Worm (Caenorhabditis elegans) whole organism, late embryonic: ENCODE results near the gene irld-9.

Experiments
- C08G9.2 ChIP-seq: sonication (generic microtip); optimal IDR thresholded peaks from 2 replicates; lab custom pipeline; 2016; ENCODE audit warnings: mild to moderate bottlenecking, missing genetic modification characterization, moderate library complexity, missing compliant biosample characterization
- C38D4.7 ChIP-seq: fragments of 200-800 bp; sonication (Bioruptor generic); optimal IDR thresholded peaks from 2 replicates; lab custom pipeline; 2018; ENCODE audit warnings: mild to moderate bottlenecking, missing genetic modification characterization, moderate library complexity, missing compliant biosample characterization
- F13H6.1 ChIP-seq: sonication (generic microtip); optimal IDR thresholded peaks from 2 replicates; lab custom pipeline; 2016; ENCODE audit warnings: missing genetic modification characterization, missing compliant biosample characterization
- K02D7.2 ChIP-seq: sonication (generic microtip); optimal IDR thresholded peaks from 2 replicates; lab custom pipeline; 2017; ENCODE audit warnings: mild to moderate bottlenecking, missing genetic modification characterization, missing compliant biosample characterization
- K09A11.1 ChIP-seq: sonication (generic microtip); optimal IDR thresholded peaks from 2 replicates; lab custom pipeline; 2017; ENCODE audit warnings: antibody characterized with exemption, mild to moderate bottlenecking, missing genetic modification characterization, missing compliant biosample characterization; ENCODE audit not compliant: insufficient read depth
- Y22D7AL.16 ChIP-seq: sonication (generic microtip); optimal IDR thresholded peaks from 2 replicates; lab custom pipeline; 2016; ENCODE audit warnings: missing genetic modification characterization, missing compliant biosample characterization
- ahr-1 ChIP-seq: sonication (generic microtip); optimal IDR thresholded peaks from 2 replicates; lab custom pipeline; 2016; ENCODE audit warnings: missing genetic modification characterization, missing compliant biosample characterization
- ama-1 ChIP-seq: fragments of 150-350 bp; optimal IDR thresholded peaks from 2 replicates; lab custom pipeline; 2014
- ceh-14 ChIP-seq: sonication (generic microtip); optimal IDR thresholded peaks from 2 replicates; lab custom pipeline; 2016; ENCODE audit warnings: missing genotype, missing genetic modification characterization, missing compliant biosample characterization
- ceh-18 ChIP-seq: sonication (generic microtip); optimal IDR thresholded peaks from 2 replicates; lab custom pipeline; 2016; ENCODE audit warnings: missing genetic modification characterization, missing compliant biosample characterization
- ceh-2 ChIP-seq: sonication (generic microtip); optimal IDR thresholded peaks from 2 replicates; lab custom pipeline; 2016; ENCODE audit warnings: missing genotype, missing genetic modification characterization, missing compliant biosample characterization
- ceh-24 ChIP-seq: sonication (generic microtip); optimal IDR thresholded peaks from 2 replicates; lab custom pipeline; 2016; ENCODE audit warnings: mild to moderate bottlenecking, missing genetic modification characterization, missing compliant biosample characterization
- ceh-30 ChIP-seq: fragments of 150-350 bp; optimal IDR thresholded peaks from 2 replicates; lab custom pipeline; 2014; ENCODE audit warnings: missing biosample characterization, missing genetic modification characterization
- ceh-31 ChIP-seq: sonication (generic microtip); optimal IDR thresholded peaks from 2 replicates; lab custom pipeline; 2016; ENCODE audit warnings: missing genetic modification characterization, missing compliant biosample characterization
- ceh-9 ChIP-seq: sonication (generic microtip); optimal IDR thresholded peaks from 2 replicates; lab custom pipeline; 2016; ENCODE audit warnings: mild to moderate bottlenecking, missing genetic modification characterization, inconsistent platforms, missing compliant biosample characterization
- che-1 ChIP-seq: sonication (generic microtip); optimal IDR thresholded peaks from 2 replicates; lab custom pipeline; 2016; ENCODE audit warnings: mild to moderate bottlenecking, missing genetic modification characterization, missing compliant biosample characterization
- dmd-4 ChIP-seq: sonication (generic microtip); optimal IDR thresholded peaks from 2 replicates; lab custom pipeline; 2016; ENCODE audit warnings: borderline replicate concordance, missing genetic modification characterization, missing compliant biosample characterization
- ets-4 ChIP-seq: sonication (generic microtip); optimal IDR thresholded peaks from 2 replicates; lab custom pipeline; 2016; ENCODE audit warnings: missing genetic modification characterization, missing compliant biosample characterization
- fax-1 ChIP-seq: sonication (generic microtip); optimal IDR thresholded peaks from 2 replicates; lab custom pipeline; 2016; ENCODE audit warnings: missing genotype, missing genetic modification characterization, missing compliant biosample characterization
- fkh-10 ChIP-seq: fragments of 150-350 bp; optimal IDR thresholded peaks from 2 replicates; lab custom pipeline; 2014; ENCODE audit warnings: missing biosample characterization, missing genetic modification reagents, missing genetic modification characterization
- fkh-6 ChIP-seq: sonication (generic microtip); optimal IDR thresholded peaks from 2 replicates; lab custom pipeline; 2016; ENCODE audit warnings: missing genetic modification characterization, missing compliant biosample characterization
- hlh-6 ChIP-seq: sonication (generic microtip); optimal IDR thresholded peaks from 2 replicates; lab custom pipeline; 2016; ENCODE audit warnings: missing genotype, missing genetic modification characterization, missing compliant biosample characterization
- hlh-8 ChIP-seq: sonication (generic microtip); optimal IDR thresholded peaks from 2 replicates; lab custom pipeline; 2016; ENCODE audit warnings: missing genotype, missing genetic modification characterization, missing compliant biosample characterization
- lim-6 ChIP-seq: sonication (generic microtip); optimal IDR thresholded peaks from 2 replicates; lab custom pipeline; 2016; ENCODE audit warnings: missing genetic modification characterization, missing compliant biosample characterization
- mec-3 ChIP-seq: sonication (generic microtip); optimal IDR thresholded peaks from 2 replicates; lab custom pipeline; 2016; ENCODE audit warnings: borderline replicate concordance, missing genetic modification characterization, missing compliant biosample characterization
- nfya-1 ChIP-seq: sonication (generic microtip); optimal IDR thresholded peaks from 2 replicates; lab custom pipeline; 2017; ENCODE audit warnings: missing genetic modification characterization, mild to moderate bottlenecking, missing compliant biosample characterization, antibody characterized with exemption, moderate library complexity
- nhr-11 ChIP-seq: fragments of 150-350 bp; optimal IDR thresholded peaks from 2 replicates; lab custom pipeline; 2014; ENCODE audit warnings: missing biosample characterization, missing genetic modification characterization
- npax-4 ChIP-seq: sonication (generic microtip); optimal IDR thresholded peaks from 2 replicates; lab custom pipeline; 2016; ENCODE audit warnings: missing genetic modification characterization, missing compliant biosample characterization
- odd-2 ChIP-seq: sonication (generic microtip); optimal IDR thresholded peaks from 2 replicates; lab custom pipeline; 2017; ENCODE audit warnings: antibody characterized with exemption, mild to moderate bottlenecking, missing genetic modification characterization, missing compliant biosample characterization
- pag-3 ChIP-seq: sonication (generic microtip); optimal IDR thresholded peaks from 2 replicates; lab custom pipeline; 2016; ENCODE audit warnings: missing compliant biosample characterization, missing genetic modification characterization, borderline replicate concordance
- pax-1 ChIP-seq: fragments of 150-350 bp; optimal IDR thresholded peaks from 2 replicates; lab custom pipeline; 2014; ENCODE audit warnings: missing biosample characterization, missing genetic modification characterization
- pha-2 ChIP-seq: sonication (generic microtip); optimal IDR thresholded peaks from 2 replicates; lab custom pipeline; 2017; ENCODE audit warnings: mild to moderate bottlenecking, missing genetic modification characterization, missing compliant biosample characterization
- pqm-1 ChIP-seq: sonication (generic microtip); optimal IDR thresholded peaks from 2 replicates; lab custom pipeline; 2016; ENCODE audit warnings: missing genetic modification characterization, missing compliant biosample characterization
- pros-1 ChIP-seq: fragments of 150-350 bp; optimal IDR thresholded peaks from 2 replicates; lab custom pipeline; 2014; ENCODE audit warnings: missing biosample characterization, missing genetic modification reagents, missing genetic modification characterization
- ref-2 ChIP-seq: sonication (generic microtip); optimal IDR thresholded peaks from 2 replicates; lab custom pipeline; 2016; ENCODE audit warnings: missing genetic modification characterization, missing compliant biosample characterization
- rnt-1 ChIP-seq: sonication (generic microtip); optimal IDR thresholded peaks from 2 replicates; lab custom pipeline; 2016; ENCODE audit warnings: missing genetic modification characterization, missing compliant biosample characterization
- sdc-2 ChIP-seq: sonication (generic microtip); optimal IDR thresholded peaks from 2 replicates; lab custom pipeline; 2016; ENCODE audit warnings: missing genotype, missing genetic modification characterization, missing compliant biosample characterization
- syd-9 ChIP-seq: sonication (generic microtip); optimal IDR thresholded peaks from 2 replicates; lab custom pipeline; 2016; ENCODE audit warnings: mild to moderate bottlenecking, missing genetic modification characterization, moderate library complexity, missing compliant biosample characterization
- tbx-2 ChIP-seq: sonication (generic microtip); optimal IDR thresholded peaks from 2 replicates; lab custom pipeline; 2016; ENCODE audit warnings: missing genetic modification characterization, missing compliant biosample characterization
- tbx-7 ChIP-seq: sonication (generic microtip); optimal IDR thresholded peaks from 2 replicates; lab custom pipeline; 2016; ENCODE audit warnings: missing genotype, missing genetic modification characterization, missing compliant biosample characterization
- ttx-3 ChIP-seq: sonication (generic microtip); optimal IDR thresholded peaks from 2 replicates; lab custom pipeline; 2016; ENCODE audit warnings: missing genetic modification reagents, missing genetic modification characterization, missing compliant biosample characterization
- unc-3 ChIP-seq, 2 experiments: fragments of 200-800 bp in 1 of 2; sonication (Bioruptor generic) in 1 of 2; sonication (generic microtip) in 1 of 2; conservative IDR thresholded peaks in 1 of 2; optimal IDR thresholded peaks in 1 of 2; 2 replicates each; pipeline versions ENCODE4 v1.3.6 to Lab custom; 2016 to 2022; ENCODE audit warnings: missing compliant biosample characterization in 2 of 2, missing genetic modification characterization in 2 of 2, missing genetic modification reagents in 1 of 2
- unc-55 ChIP-seq: sonication (generic microtip); optimal IDR thresholded peaks from 2 replicates; lab custom pipeline; 2017; ENCODE audit warnings: missing biosample characterization, missing genetic modification reagents, missing genetic modification characterization
- zip-5 ChIP-seq: sonication (generic microtip); optimal IDR thresholded peaks from 2 replicates; lab custom pipeline; 2016; ENCODE audit warnings: missing genetic modification characterization, missing compliant biosample characterization
- ztf-16 ChIP-seq: sonication (generic microtip); optimal IDR thresholded peaks from 2 replicates; lab custom pipeline; 2017; ENCODE audit warnings: missing genetic modification characterization, missing compliant biosample characterization

The irld-9 gene

ce11 chrII:1722394-1722793 is 16.4 kb downstream of the irld-9 start, which contains the start of the genes fbxb-5 and btb-8:
Gene fbxb-5, minus strand, starts transcription at chrII:1722494.
Gene btb-8, plus strand, starts transcription at chrII:1722770.
- TF ChIP-seq ttx-3 (tag; lab: Kevin White, UChicago) (no peak), npax-4 (tag; lab: Kevin White, UChicago) (no peak), unc-3 (GFP tag; conservative IDR thresholded peaks at IDR 0.05; lab: Robert Waterston, UW) (no peak), unc-3 (tag; optimal IDR thresholded peaks at IDR 0.05; lab: Kevin White, UChicago) (no peak), pag-3 (no peak), F13H6.1 (no peak), ama-1 (lab: Kevin White, UChicago) (no peak), ceh-31 (tag; lab: Kevin White, UChicago) (no peak), K09A11.1 (no peak), syd-9 (no peak), K02D7.2 (no peak), fax-1 (tag; lab: Kevin White, UChicago) (no peak), pqm-1 (no peak), odd-2 (tag; lab: Kevin White, UChicago) (no peak), Y22D7AL.16 (tag; lab: Kevin White, UChicago) (no peak), lim-6 (tag; lab: Kevin White, UChicago) (no peak), tbx-7 (tag; lab: Kevin White, UChicago) (no peak), mec-3 (tag; lab: Kevin White, UChicago) (no peak)

DNA sequence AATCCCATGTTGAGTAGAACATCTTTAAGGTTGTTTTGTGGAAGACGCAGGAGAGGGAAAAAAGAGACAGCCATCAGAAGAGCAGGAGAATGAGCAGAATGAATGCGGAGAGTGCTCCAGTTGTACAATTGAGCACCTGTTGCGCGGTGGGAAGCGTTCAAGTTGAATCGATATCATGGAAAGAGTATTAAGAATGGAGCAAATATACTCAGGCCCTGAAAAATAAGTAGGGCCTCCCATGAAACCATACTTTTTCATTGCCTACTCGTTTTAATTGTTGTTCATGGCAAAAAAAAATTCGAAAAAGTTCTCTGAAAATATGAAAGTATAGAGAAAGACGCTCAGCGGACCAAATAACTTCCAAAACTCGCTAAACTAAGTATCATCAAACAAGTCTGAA is 19.6 kb downstream of the irld-9 start, which contains the start of gene fbxb-48:
Gene fbxb-48, minus strand, starts transcription at position 101 of the 400 bp plus-strand sequence.
- TF ChIP-seq sdc-2 = no peak
- no peak for TF ChIP-seq ceh-18 (tag; lab: Kevin White, UChicago)
- TF ChIP-seq hlh-8 (tag; lab: Kevin White, UChicago) = no peak
- TF ChIP-seq hlh-6 (tag; lab: Kevin White, UChicago) = no peak
- no peak for TF ChIP-seq odd-2 (tag; lab: Kevin White, UChicago)

DNA sequence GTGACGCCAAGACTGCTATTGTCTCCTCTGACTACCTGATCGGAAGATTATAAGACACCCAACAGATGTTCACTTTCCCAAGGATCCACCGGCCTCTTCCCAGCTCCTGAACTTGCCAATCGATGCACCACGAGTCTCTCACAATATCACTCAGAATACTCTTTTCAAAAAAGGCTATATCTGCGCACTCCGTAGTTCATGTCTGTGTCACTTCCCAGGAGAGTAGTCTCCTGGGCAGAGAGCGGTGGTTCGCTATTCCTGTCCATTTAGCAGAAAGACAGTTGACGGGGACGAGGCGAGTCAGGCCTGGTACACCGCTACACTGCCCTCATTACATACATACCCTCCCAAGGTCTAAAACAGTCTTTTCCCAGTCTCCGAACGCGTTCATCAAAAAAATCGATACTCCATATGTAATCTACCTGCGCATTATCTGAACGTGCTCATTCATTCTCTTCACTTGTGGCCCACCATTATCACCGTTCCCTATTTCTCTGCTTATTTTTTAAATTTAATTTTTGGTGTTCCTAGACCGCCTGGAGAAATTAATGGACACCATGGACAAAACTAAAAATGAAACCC is 23.9 kb downstream of the irld-9 start, which contains the start of gene btb-6:
Gene btb-6, plus strand, starts transcription at position 532 of the 582 bp plus-strand sequence.
- TF ChIP-seq ztf-16 (tag; lab: Kevin White, UChicago) (no peak), syd-9 (no peak), tbx-2 (tag; lab: Kevin White, UChicago) (no peak), K09A11.1 (no peak), ref-2 (tag; lab: Kevin White, UChicago) (no peak), ahr-1 (tag; lab: Kevin White, UChicago) (no peak), rnt-1 (tag; lab: Kevin White, UChicago) (no peak), ceh-24 (no peak), ceh-9 (tag; lab: Kevin White, UChicago) (no peak), F13H6.1 (no peak), pqm-1 (no peak)
- TF ChIP-seq, all 69 proteins: peak for 0

DNA sequence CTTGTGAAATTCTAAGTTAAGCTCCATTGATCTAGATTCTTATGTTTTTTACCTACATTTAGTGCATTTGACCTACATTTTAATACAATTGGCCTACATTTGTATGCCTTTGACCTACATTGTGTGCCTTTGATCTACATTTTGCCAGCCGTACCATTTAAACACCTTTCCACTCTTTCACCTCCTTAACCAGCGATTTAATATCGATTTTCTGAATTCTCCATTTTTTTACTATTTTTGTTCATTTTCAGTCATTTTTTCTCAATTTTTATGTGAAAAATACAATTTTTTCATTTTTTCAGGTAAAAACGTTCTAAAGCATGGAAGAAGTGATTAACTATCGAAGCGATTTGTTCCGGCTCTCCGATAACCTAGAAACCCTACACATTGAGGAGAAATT is 25.8 kb downstream of the irld-9 start, which contains the start of gene btb-7:
Gene btb-7, plus strand, starts transcription at position 301 of the 400 bp plus-strand sequence.
- TF ChIP-seq C38D4.7 (no peak), fax-1 (tag; lab: Kevin White, UChicago) (no peak), che-1 (tag; lab: Kevin White, UChicago) (no peak), tbx-7 (tag; lab: Kevin White, UChicago) (no peak), ref-2 (tag; lab: Kevin White, UChicago) (no peak)

- TF ChIP-seq nhr-11 (tag; lab: Kevin White, UChicago) = no peak
- no peak for TF ChIP-seq pros-1 (tag; lab: Kevin White, UChicago)
- no peak for TF ChIP-seq ceh-30 (tag; lab: Kevin White, UChicago)
- TF ChIP-seq nfya-1 (tag; lab: Kevin White, UChicago) = no peak
- no peak for TF ChIP-seq C08G9.2 (tag; lab: Kevin White, UChicago)
- no peak for TF ChIP-seq fkh-6 (tag; lab: Kevin White, UChicago)
- no peak for TF ChIP-seq ets-4 (tag; lab: Kevin White, UChicago)
- TF ChIP-seq fkh-10 (GFP tag; lab: Kevin White, UChicago) = no peak
- no peak for TF ChIP-seq F13H6.1
- no peak for TF ChIP-seq dmd-4
- TF ChIP-seq pha-2 = no peak
- no peak for TF ChIP-seq ceh-14 (tag; lab: Kevin White, UChicago)
- TF ChIP-seq syd-9 = no peak
- TF ChIP-seq ceh-2 (tag; lab: Kevin White, UChicago) = no peak
- no peak for TF ChIP-seq pax-1 (tag; lab: Kevin White, UChicago)
- TF ChIP-seq K09A11.1 = no peak
- TF ChIP-seq unc-55 = no peak
- TF ChIP-seq zip-5 = no peak
These were observed 28.8 kb downstream of the irld-9 start, which contains the start of gene fbxa-184 for ce11 chrII:1709959-1710358. Gene fbxa-184, plus strand, starts transcription at chrII:1710259.
